Worm (Caenorhabditis elegans) whole organism, L1 larva: ENCODE results near the gene blos-2.
"Not testable (repeated sequence)": the region's sequence is repeated elsewhere in the genome, so short reads cannot be mapped to it uniquely, and the experiment has no call there.

Source experiments
- C16A3.4 ChIP-seq: fragments of 150-350 bp; optimal IDR thresholded peaks from 2 replicates; lab custom pipeline; 2014; ENCODE audit warnings: missing biosample characterization, missing genetic modification characterization
- alr-1 ChIP-seq: fragments of 200-800 bp; sonication (Bioruptor generic); optimal IDR thresholded peaks from 2 replicates; lab custom pipeline; 2018; ENCODE audit warnings: borderline replicate concordance, mild to moderate bottlenecking, missing genetic modification characterization, missing compliant biosample characterization
- aly-2 ChIP-seq: fragments of 150-350 bp; optimal IDR thresholded peaks from 2 replicates; lab custom pipeline; 2014; ENCODE audit warnings: missing biosample characterization, missing genetic modification characterization
- blmp-1 ChIP-seq: fragments of 150-350 bp; optimal IDR thresholded peaks from 2 replicates; lab custom pipeline; 2014; ENCODE audit warnings: missing biosample characterization, missing genetic modification characterization
- ceh-8 ChIP-seq: fragments of 200-800 bp; sonication (Bioruptor generic); optimal IDR thresholded peaks from 2 replicates; lab custom pipeline; 2018; ENCODE audit warnings: mild to moderate bottlenecking, missing genetic modification characterization, moderate library complexity, missing compliant biosample characterization
- ceh-88 ChIP-seq: fragments of 200-800 bp; sonication (Bioruptor generic); IDR thresholded peaks from 2 replicates; pipeline ENCODE4 v1.3.6; 2022; ENCODE audit warnings: missing genetic modification characterization, missing compliant biosample characterization
- ceh-90 ChIP-seq: sonication (generic microtip); optimal IDR thresholded peaks from 2 replicates; lab custom pipeline; 2016; ENCODE audit warnings: missing genetic modification characterization, missing compliant biosample characterization
- elt-2 ChIP-seq: sonication (generic microtip); optimal IDR thresholded peaks from 2 replicates; lab custom pipeline; 2016; ENCODE audit warnings: missing genetic modification characterization, mild to moderate bottlenecking, inconsistent platforms, missing compliant biosample characterization, missing genetic modification reagents
- fkh-10 ChIP-seq: sonication (generic microtip); optimal IDR thresholded peaks from 2 replicates; lab custom pipeline; 2017; ENCODE audit warnings: missing biosample characterization, missing genetic modification reagents, missing genetic modification characterization
- fkh-8 ChIP-seq: sonication (generic microtip); optimal IDR thresholded peaks from 2 replicates; lab custom pipeline; 2016; ENCODE audit warnings: mild to moderate bottlenecking, missing genetic modification characterization, missing compliant biosample characterization
- fos-1 ChIP-seq: fragments of 150-350 bp; optimal IDR thresholded peaks from 2 replicates; lab custom pipeline; 2014; ENCODE audit warnings: missing biosample characterization, missing genetic modification characterization
- hlh-4 ChIP-seq: sonication (generic microtip); optimal IDR thresholded peaks from 2 replicates; lab custom pipeline; 2016; ENCODE audit warnings: mild to moderate bottlenecking, missing genetic modification characterization, missing compliant biosample characterization
- hpl-2 ChIP-seq: fragments of 150-350 bp; optimal IDR thresholded peaks from 2 replicates; lab custom pipeline; 2014; ENCODE audit warnings: missing biosample characterization, missing genetic modification reagents, missing genetic modification characterization
- jun-1 ChIP-seq: fragments of 150-350 bp; optimal IDR thresholded peaks from 2 replicates; lab custom pipeline; 2014; ENCODE audit warnings: missing biosample characterization, missing genetic modification reagents, missing genetic modification characterization
- lin-13 ChIP-seq: fragments of 150-350 bp; optimal IDR thresholded peaks from 2 replicates; lab custom pipeline; 2014; ENCODE audit warnings: missing biosample characterization, missing genetic modification reagents, missing genetic modification characterization
- lin-14 ChIP-seq: fragments of 200-800 bp; sonication (Bioruptor generic); optimal IDR thresholded peaks from 2 replicates; lab custom pipeline; 2018; ENCODE audit warnings: mild to moderate bottlenecking, missing genetic modification characterization, moderate library complexity, missing compliant biosample characterization
- lin-15B ChIP-seq: fragments of 150-350 bp; sonication (generic microtip); optimal IDR thresholded peaks from 3 replicates; lab custom pipeline; 2014; ENCODE audit warnings: missing biosample characterization, missing genetic modification characterization
- lin-35 ChIP-seq, 2 experiments: fragments of 150-350 bp; optimal IDR thresholded peaks; 2 replicates each; lab custom pipeline; 2014; ENCODE audit warnings: missing biosample characterization in 2 of 2, missing genetic modification characterization in 2 of 2, missing genetic modification reagents in 2 of 2
- nhr-11 ChIP-seq: fragments of 150-350 bp; optimal IDR thresholded peaks from 2 replicates; lab custom pipeline; 2014; ENCODE audit warnings: missing biosample characterization, missing genetic modification characterization
- nhr-19 ChIP-seq: fragments of 200-800 bp; sonication (Bioruptor generic); conservative IDR thresholded peaks from 2 replicates; pipeline ENCODE4 v1.3.6; 2022; ENCODE audit warnings: missing genetic modification characterization, missing compliant biosample characterization
- nhr-20 ChIP-seq: sonication (generic microtip); optimal IDR thresholded peaks from 2 replicates; lab custom pipeline; 2016; ENCODE audit warnings: mild to moderate bottlenecking, missing genetic modification characterization, missing compliant biosample characterization
- nhr-237 ChIP-seq: fragments of 150-350 bp; optimal IDR thresholded peaks from 2 replicates; lab custom pipeline; 2014; ENCODE audit warnings: missing biosample characterization, missing genetic modification characterization
- nhr-28 ChIP-seq: fragments of 150-350 bp; optimal IDR thresholded peaks from 2 replicates; lab custom pipeline; 2014; ENCODE audit warnings: missing biosample characterization, missing genetic modification characterization
- nhr-71 ChIP-seq: sonication (generic microtip); optimal IDR thresholded peaks from 2 replicates; lab custom pipeline; 2016; ENCODE audit warnings: mild to moderate bottlenecking, missing genetic modification characterization, moderate library complexity, missing compliant biosample characterization
- nhr-85 ChIP-seq: sonication (generic microtip); peaks from one replicate; lab custom pipeline; 2016; ENCODE audit warnings: missing genetic modification characterization, inconsistent platforms, missing compliant biosample characterization
- nhr-90 ChIP-seq: sonication (generic microtip); optimal IDR thresholded peaks from 2 replicates; lab custom pipeline; 2016; ENCODE audit warnings: mild to moderate bottlenecking, missing genetic modification characterization, missing compliant biosample characterization; ENCODE audit not compliant: poor library complexity
- pag-3 ChIP-seq: sonication (generic microtip); optimal IDR thresholded peaks from 2 replicates; lab custom pipeline; 2017; ENCODE audit warnings: missing genetic modification characterization, mild to moderate bottlenecking, missing compliant biosample characterization, antibody characterized with exemption, borderline replicate concordance; ENCODE audit not compliant: insufficient read depth
- pax-3 ChIP-seq: fragments of 200-800 bp; sonication (Bioruptor generic); optimal IDR thresholded peaks from 2 replicates; lab custom pipeline; 2018; ENCODE audit warnings: mild to moderate bottlenecking, missing genetic modification characterization, moderate library complexity, missing compliant biosample characterization
- sox-4 ChIP-seq: sonication (generic microtip); optimal IDR thresholded peaks from 2 replicates; lab custom pipeline; 2016; ENCODE audit warnings: missing genetic modification characterization, missing compliant biosample characterization
- unc-30 ChIP-seq: sonication (generic microtip); optimal IDR thresholded peaks from 2 replicates; lab custom pipeline; 2017; ENCODE audit warnings: missing biosample characterization, missing genetic modification characterization
- unc-86 ChIP-seq: sonication (generic microtip); optimal IDR thresholded peaks from 2 replicates; lab custom pipeline; 2016; ENCODE audit warnings: missing genetic modification characterization, missing compliant biosample characterization
- zag-1 ChIP-seq: fragments of 150-350 bp; optimal IDR thresholded peaks from 2 replicates; lab custom pipeline; 2014; ENCODE audit warnings: missing biosample characterization, missing genetic modification characterization
- zip-4 ChIP-seq: fragments of 200-800 bp; sonication (Bioruptor generic); optimal IDR thresholded peaks from 2 replicates; lab custom pipeline; 2018; ENCODE audit warnings: mild to moderate bottlenecking, missing genetic modification characterization, moderate library complexity, missing compliant biosample characterization
- ztf-11 ChIP-seq, 2 experiments: sonication (generic microtip); optimal IDR thresholded peaks; 2 replicates each; lab custom pipeline; 2016 to 2017; ENCODE audit warnings: missing genetic modification characterization in 2 of 2, missing biosample characterization in 1 of 2, missing compliant biosample characterization in 1 of 2
- ztf-4 ChIP-seq: fragments of 150-350 bp; optimal IDR thresholded peaks from 2 replicates; lab custom pipeline; 2014; ENCODE audit warnings: missing biosample characterization, missing genetic modification characterization

Gene blos-2

ce11 chrIV:6336748-6337147 is 2.7 kb downstream of the blos-2 start (continued):
- TF ChIP-seq blmp-1 (tag; lab: Kevin White, UChicago) (peak; percentile 99), lin-13 (GFP tag; lab: Kevin White, UChicago) (peak; percentile 87), hlh-4 (tag; lab: Kevin White, UChicago) (no peak), nhr-90 (tag; lab: Kevin White, UChicago) (peak; percentile 97), nhr-71 (tag; lab: Kevin White, UChicago) (peak; percentile 99), fkh-8 (peak; percentile 96), zag-1 (tag; lab: Kevin White, UChicago) (no peak), C16A3.4 (peak; percentile 88), alr-1 (tag; lab: Kevin White, UChicago) (no peak), lin-35 (GFP tag; optimal IDR thresholded peaks at IDR 0.05; lab: Kevin White, UChicago) (peak; percentile 73 to 93)

ce11 chrIV:6337353-6337752 is 3.3 kb downstream of the blos-2 start, which contains the start of gene ipla-6:
ipla-6 (plus strand) TSS chrIV:6337653.
- TF ChIP-seq sox-4 (tag; lab: Kevin White, UChicago): no peak
- no peak for TF ChIP-seq nhr-19
- TF ChIP-seq nhr-28 (tag; lab: Kevin White, UChicago): no peak
- no peak for TF ChIP-seq zag-1 (tag; lab: Kevin White, UChicago)
- TF ChIP-seq ztf-4: no peak

ce11 chrIV:6342431-6342830 is 8.4 kb downstream of the blos-2 start, which contains the start of gene Y73B6BL.288:
Y73B6BL.288 (minus strand) TSS chrIV:6342531.
- TF ChIP-seq jun-1 (tag; lab: Kevin White, UChicago) (no peak), fos-1 (tag; lab: Kevin White, UChicago) (no peak), pag-3 (tag; lab: Kevin White, UChicago) (no peak), fkh-10 (no peak), unc-86 (tag; lab: Kevin White, UChicago) (no peak), pax-3 (tag; lab: Kevin White, UChicago) (no peak), nhr-71 (tag; lab: Kevin White, UChicago) (no peak), hpl-2 (no peak), nhr-20 (tag; lab: Kevin White, UChicago) (no peak), ceh-8 (no peak), zip-4 (no peak), unc-30 (no peak), nhr-28 (tag; lab: Kevin White, UChicago) (no peak), ceh-88 (GFP tag; lab: Robert Waterston, UW) (no peak)
- TF ChIP-seq, all 84 proteins: peak for 0

- TF ChIP-seq aly-2 (tag; lab: Kevin White, UChicago): no peak
- no peak for TF ChIP-seq ztf-11 (tag; optimal IDR thresholded peaks at IDR 0.05; lab: Kevin White, UChicago)
- peak; percentile 3 for TF ChIP-seq lin-14 (GFP tag; lab: Kevin White, UChicago)
Measured at ce11 chrIV:6342876-6343275, 8.9 kb downstream of the blos-2 start, which contains the start of gene Y73B6BL.14. Y73B6BL.14 (minus strand) TSS chrIV:6342976.

- TF ChIP-seq pag-3 (tag; lab: Kevin White, UChicago); nhr-237; lin-15B (tag; lab: Kevin White, UChicago): not testable (repeated sequence)
Measured at ce11 chrIV:6347213-6347612, 13.2 kb downstream of the blos-2 start, which contains the start of gene Y73B6BL.289. Y73B6BL.289 (plus strand) TSS chrIV:6347513.

ce11 chrIV:6361668-6362067 is 27.7 kb downstream of the blos-2 start, which contains the start of gene Y73B6BL.47:
Y73B6BL.47 (plus strand) TSS chrIV:6361968.
- TF ChIP-seq nhr-11 (tag; lab: Kevin White, UChicago) (no peak), elt-2 (tag; lab: Kevin White, UChicago) (no peak), ceh-90 (tag; lab: Kevin White, UChicago) (no peak), nhr-85 (no peak)
